Worm (Caenorhabditis elegans): Measurements from ENCODE around the gene T19C3.4.

DNA sequence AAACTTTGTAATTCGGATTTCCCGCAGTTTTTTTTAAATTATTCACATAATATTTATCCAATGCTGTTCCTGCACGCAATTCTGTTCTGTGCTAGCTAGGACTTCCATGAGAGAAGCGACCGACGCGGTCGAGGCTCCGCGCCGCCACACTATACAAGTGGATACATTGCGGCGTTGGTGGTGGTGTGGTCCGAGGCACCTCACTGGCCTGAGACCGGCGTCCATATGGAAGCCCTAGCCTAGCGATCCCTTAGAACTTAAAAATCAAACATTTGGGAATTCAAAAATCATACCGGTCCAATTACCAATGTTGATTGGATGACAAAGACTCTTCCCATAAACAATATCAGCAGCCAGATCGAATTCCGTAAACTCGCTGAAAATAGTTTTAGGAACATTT lies 6.0 kb upstream of the T19C3.4 start:
- TF ChIP-seq ztf-11 (tag; optimal IDR thresholded peaks at IDR 0.05) (no peak), unc-39 (tag; optimal IDR thresholded peaks at IDR 0.05) (no peak), zag-1 (tag; optimal IDR thresholded peaks at IDR 0.05) (no peak), R02D3.7 (tag; optimal IDR thresholded peaks at IDR 0.05) (no peak), pqm-1 (tag; optimal IDR thresholded peaks at IDR 0.05) (no peak), nhr-237 (tag; optimal IDR thresholded peaks at IDR 0.05) (no peak), nhr-28 (tag; optimal IDR thresholded peaks at IDR 0.05) (no peak), ama-1 (optimal IDR thresholded peaks at IDR 0.05) (no peak), fos-1 (tag; optimal IDR thresholded peaks at IDR 0.05) (no peak), snpc-4 (tag; optimal IDR thresholded peaks at IDR 0.05) (no peak), egl-5 (tag; optimal IDR thresholded peaks at IDR 0.05) (no peak), daf-12 (tag; optimal IDR thresholded peaks at IDR 0.05) (no peak), aly-2 (tag; optimal IDR thresholded peaks at IDR 0.05) (no peak), unc-62 (GFP tag; optimal IDR thresholded peaks at IDR 0.05) (no peak)
